Fruit fly (Drosophila melanogaster): ENCODE data around the gene PolG1.
A peak's percentile ranks its signal among the peaks of the same experiment; 100 is the strongest.

The PolG1 gene

dm6 chr2L:13778648-13779047 is 48.9 kb downstream of the PolG1 start (continued):
- TF ChIP-seq CG3726 (GFP tag; IDR thresholded peaks at IDR 0.05) = no peak
- peak; percentile 43 for TF ChIP-seq Dad (GFP tag; optimal IDR thresholded peaks at IDR 0.05)
- TF ChIP-seq mld (GFP tag; IDR thresholded peaks at IDR 0.05; ENCODE audit: partially characterized antibody) = no peak
- no peak for TF ChIP-seq trh (GFP tag; optimal IDR thresholded peaks at IDR 0.05)
- peak; percentile 67 for TF ChIP-seq CG10979 (tag; optimal IDR thresholded peaks at IDR 0.05)
- peak; percentile 33 to 44 for TF ChIP-seq chif (GFP tag; optimal IDR thresholded peaks at IDR 0.05)
- peak; percentile 28 for TF ChIP-seq Hand (GFP tag; optimal IDR thresholded peaks at IDR 0.05)
- peak; percentile 66 for TF ChIP-seq caup (GFP tag; optimal IDR thresholded peaks at IDR 0.05; ENCODE audit: severe bottlenecking)
- peak; percentile 9 for TF ChIP-seq tin (GFP tag; optimal IDR thresholded peaks at IDR 0.05)
- TF ChIP-seq NC2β (GFP tag; optimal IDR thresholded peaks at IDR 0.05) = peak; percentile 5
- peak; percentile 41 for TF ChIP-seq pum (GFP tag; optimal IDR thresholded peaks at IDR 0.05)
- peak; percentile 59 for TF ChIP-seq run (tag; optimal IDR thresholded peaks at IDR 0.05)
- peak; percentile 76 for TF ChIP-seq CG30403 (GFP tag; optimal IDR thresholded peaks at IDR 0.05)
- TF ChIP-seq CG4282 (GFP tag; optimal IDR thresholded peaks at IDR 0.05) = no peak
- peak; percentile 35 for TF ChIP-seq CG17829 (tag; optimal IDR thresholded peaks at IDR 0.05)
- TF ChIP-seq CG15514 (GFP tag; optimal IDR thresholded peaks at IDR 0.05) = peak; percentile 10
- no peak for TF ChIP-seq Lpt (GFP tag; optimal IDR thresholded peaks at IDR 0.05)
- TF ChIP-seq CG14050 (GFP tag; IDR thresholded peaks at IDR 0.05) = no peak; the same call in 2 of the 3 replicates
- TF ChIP-seq kay (GFP tag; optimal IDR thresholded peaks at IDR 0.05) = peak; percentile 23
- TF ChIP-seq Drgx (GFP tag; IDR thresholded peaks at IDR 0.05) = peak; percentile 76
- TF ChIP-seq CG42726 (GFP tag; IDR thresholded peaks at IDR 0.05; ENCODE audit: partially characterized antibody) = no peak
- peak; percentile 41 for TF ChIP-seq Asciz (GFP tag; optimal IDR thresholded peaks at IDR 0.05)
- peak; percentile 69 for TF ChIP-seq CG9437 (GFP tag; optimal IDR thresholded peaks at IDR 0.05)
- TF ChIP-seq Hmr (GFP tag; optimal IDR thresholded peaks at IDR 0.05) = peak; percentile 77
- TF ChIP-seq gfzf (GFP tag; optimal IDR thresholded peaks at IDR 0.05) = no peak
- no peak for TF ChIP-seq knrl (GFP tag; IDR thresholded peaks at IDR 0.05; ENCODE audit: partially characterized antibody)
- TF ChIP-seq pfk (GFP tag; optimal IDR thresholded peaks at IDR 0.05) = no peak
- peak; percentile 32; the same call in 1 of the 2 replicates for TF ChIP-seq CG9932 (GFP tag; IDR thresholded peaks at IDR 0.05)
- peak; percentile 54 for TF ChIP-seq bcd (GFP tag; optimal IDR thresholded peaks at IDR 0.05)
- peak; percentile 58 for TF ChIP-seq ATbp (GFP tag; optimal IDR thresholded peaks at IDR 0.05)
- peak; percentile 77 for TF ChIP-seq CG2120 (GFP tag; optimal IDR thresholded peaks at IDR 0.05)
- TF ChIP-seq fru (optimal IDR thresholded peaks at IDR 0.05) = no peak
- TF ChIP-seq Poxn (GFP tag; IDR thresholded peaks at IDR 0.05) = no peak; the same call in 1 of the 2 replicates
- TF ChIP-seq org-1 (GFP tag; optimal IDR thresholded peaks at IDR 0.05) = peak; percentile 66
- TF ChIP-seq CG18619 (GFP tag; optimal IDR thresholded peaks at IDR 0.05) = peak; percentile 19
- peak; percentile 8 for TF ChIP-seq zf30C (GFP tag; optimal IDR thresholded peaks at IDR 0.05)
- TF ChIP-seq Sox102F (GFP tag; optimal IDR thresholded peaks at IDR 0.05) = peak; percentile 80
- TF ChIP-seq CG31441 (GFP tag; IDR thresholded peaks at IDR 0.05) = peak; percentile 58; the same call in 1 of the 2 replicates
- no peak for TF ChIP-seq CG11085 (GFP tag; IDR thresholded peaks at IDR 0.05)
- peak; percentile 46; the same call in 1 of the 2 replicates for TF ChIP-seq Taf1 (GFP tag; IDR thresholded peaks at IDR 0.05)
- peak; percentile 9; the same call in 1 of the 2 replicates for TF ChIP-seq CG31224 (GFP tag; IDR thresholded peaks at IDR 0.05)
- TF ChIP-seq E2f2 (GFP tag; IDR thresholded peaks at IDR 0.05) = peak; percentile 38; the same call in 1 of the 2 replicates
- TF ChIP-seq D19B (GFP tag; optimal IDR thresholded peaks at IDR 0.05) = peak; percentile 9
- TF ChIP-seq disco-r (GFP tag; optimal IDR thresholded peaks at IDR 0.05) = no peak
- peak; percentile 18 for TF ChIP-seq chn (GFP tag; optimal IDR thresholded peaks at IDR 0.05)
- peak in 1 of 2 experiments; percentile 46 for TF ChIP-seq bsh (GFP tag; optimal IDR thresholded peaks at IDR 0.05)
- peak; percentile 85 for TF ChIP-seq gem (tag; optimal IDR thresholded peaks at IDR 0.05)
- TF ChIP-seq mam (GFP tag; optimal IDR thresholded peaks at IDR 0.05) = peak; percentile 27
- peak; percentile 13 for TF ChIP-seq scrt (GFP tag; optimal IDR thresholded peaks at IDR 0.05)
- peak; percentile 56 for TF ChIP-seq tio (GFP tag; optimal IDR thresholded peaks at IDR 0.05)

All from whole organism, embryonic.